Worm (Caenorhabditis elegans) whole organism, midembryonic: Measurements from ENCODE around the gene F59E11.5.

ENCODE experiments used
- T22C8.4 ChIP-seq: fragments of 200-800 bp; sonication (Bioruptor generic); IDR thresholded peaks from 2 replicates; pipeline ENCODE4 v1.3.6; 2022; ENCODE audit warnings: missing genetic modification characterization, missing compliant biosample characterization
- cog-1 ChIP-seq: sonication (generic microtip); optimal IDR thresholded peaks from 2 replicates; lab custom pipeline; 2016; ENCODE audit warnings: missing genetic modification characterization, missing compliant biosample characterization
- flt-1 ChIP-seq: fragments of 200-800 bp; sonication (Bioruptor generic); IDR thresholded peaks from 2 replicates; pipeline ENCODE4 v1.3.6; 2022; ENCODE audit warnings: missing genetic modification characterization, missing compliant biosample characterization
- klf-2 ChIP-seq: fragments of 200-800 bp; sonication (Bioruptor generic); conservative IDR thresholded peaks from 2 replicates; pipeline ENCODE4 v1.3.6; 2022; ENCODE audit warnings: missing genetic modification reagents, missing genetic modification characterization, missing compliant biosample characterization
- med-1 ChIP-seq: sonication (generic microtip); optimal IDR thresholded peaks from 2 replicates; lab custom pipeline; 2017; ENCODE audit warnings: missing genetic modification characterization, mild to moderate bottlenecking, missing compliant biosample characterization, antibody characterized with exemption, missing genetic modification reagents; ENCODE audit not compliant: insufficient read depth
- ref-1 ChIP-seq: fragments of 200-800 bp; sonication (Bioruptor generic); conservative IDR thresholded peaks from 2 replicates; pipeline ENCODE4 v1.3.6; 2022; ENCODE audit warnings: missing genetic modification reagents, missing genetic modification characterization, missing compliant biosample characterization
- tab-1 ChIP-seq: fragments of 200-800 bp; sonication (Bioruptor generic); IDR thresholded peaks from 2 replicates; pipeline ENCODE4 v1.3.6; 2022; ENCODE audit warnings: missing genetic modification characterization, missing compliant biosample characterization
- ztf-23 ChIP-seq: fragments of 200-800 bp; sonication (Bioruptor generic); IDR thresholded peaks from 2 replicates; pipeline ENCODE4 v1.3.6; 2022; ENCODE audit warnings: missing genetic modification reagents, missing genetic modification characterization, missing compliant biosample characterization
- ztf-29 ChIP-seq: fragments of 200-800 bp; sonication (Bioruptor generic); IDR thresholded peaks from 2 replicates; pipeline ENCODE4 v1.3.6; 2022; ENCODE audit warnings: missing genetic modification reagents, missing genetic modification characterization, missing compliant biosample characterization

Gene F59E11.5

ce11 chrV:9024713-9025112 is 29.8 kb downstream of the F59E11.5 start, which contains the start of gene bus-1:
TSS of gene bus-1 (minus strand) at chrV:9024813.
- TF ChIP-seq T22C8.4 (GFP tag; lab: Robert Waterston, UW): no peak
- no peak for TF ChIP-seq med-1 (GFP tag; lab: Kevin White, UChicago)

- TF ChIP-seq ref-1 (GFP tag; lab: Robert Waterston, UW) (no peak), med-1 (GFP tag; lab: Kevin White, UChicago) (no peak), cog-1 (tag; lab: Kevin White, UChicago) (no peak), ztf-23 (GFP tag; lab: Robert Waterston, UW) (no peak), tab-1 (GFP tag; lab: Robert Waterston, UW) (no peak), ztf-29 (GFP tag; lab: Robert Waterston, UW) (no peak), flt-1 (no peak), klf-2 (GFP tag; lab: Robert Waterston, UW) (no peak), T22C8.4 (GFP tag; lab: Robert Waterston, UW) (no peak)
Observed at ce11 chrV:9030248-9030647, 35.3 kb downstream of the F59E11.5 start, which contains the start of gene C25E10.5. TSS of gene C25E10.5 (plus strand) at chrV:9030548.

ce11 chrV:9033267-9033666 is 38.4 kb downstream of the F59E11.5 start, which contains the start of gene C25E10.4:
TSS of gene C25E10.4 (plus strand) at chrV:9033567.
- TF ChIP-seq flt-1 (no peak), ztf-23 (GFP tag; lab: Robert Waterston, UW) (no peak), cog-1 (tag; lab: Kevin White, UChicago) (no peak), med-1 (GFP tag; lab: Kevin White, UChicago) (no peak), klf-2 (GFP tag; lab: Robert Waterston, UW) (no peak)

- no peak for TF ChIP-seq ztf-23 (GFP tag; lab: Robert Waterston, UW)
- no peak for TF ChIP-seq cog-1 (tag; lab: Kevin White, UChicago)
- TF ChIP-seq T22C8.4 (GFP tag; lab: Robert Waterston, UW): no peak
- no peak for TF ChIP-seq klf-2 (GFP tag; lab: Robert Waterston, UW)
- TF ChIP-seq tab-1 (GFP tag; lab: Robert Waterston, UW): no peak
- TF ChIP-seq flt-1: no peak
- TF ChIP-seq ztf-29 (GFP tag; lab: Robert Waterston, UW): no peak
- no peak for TF ChIP-seq med-1 (GFP tag; lab: Kevin White, UChicago)
- TF ChIP-seq ref-1 (GFP tag; lab: Robert Waterston, UW): no peak
Observed at ce11 chrV:9035685-9036084, 40.8 kb downstream of the F59E11.5 start, which contains the start of gene srsx-34. TSS of gene srsx-34 (plus strand) at chrV:9035985.

- TF ChIP-seq cog-1 (tag; lab: Kevin White, UChicago) (no peak), flt-1 (no peak), ztf-29 (GFP tag; lab: Robert Waterston, UW) (no peak), med-1 (GFP tag; lab: Kevin White, UChicago) (no peak), klf-2 (GFP tag; lab: Robert Waterston, UW) (no peak), T22C8.4 (GFP tag; lab: Robert Waterston, UW) (no peak), tab-1 (GFP tag; lab: Robert Waterston, UW) (no peak), ztf-23 (GFP tag; lab: Robert Waterston, UW) (no peak), ref-1 (GFP tag; lab: Robert Waterston, UW) (no peak)
Observed at ce11 chrV:9041030-9041429, 46.1 kb downstream of the F59E11.5 start, which contains the start of gene cyp-33B1. TSS of gene cyp-33B1 (plus strand) at chrV:9041330.

ce11 chrV:9044871-9045270 is 50.0 kb downstream of the F59E11.5 start, which contains the start of gene nhr-30:
TSS of gene nhr-30 (plus strand) at chrV:9045171.
- TF ChIP-seq cog-1 (tag; lab: Kevin White, UChicago) (no peak), med-1 (GFP tag; lab: Kevin White, UChicago) (no peak), flt-1 (no peak), ztf-29 (GFP tag; lab: Robert Waterston, UW) (no peak), klf-2 (GFP tag; lab: Robert Waterston, UW) (no peak), tab-1 (GFP tag; lab: Robert Waterston, UW) (no peak), T22C8.4 (GFP tag; lab: Robert Waterston, UW) (no peak), ref-1 (GFP tag; lab: Robert Waterston, UW) (no peak), ztf-23 (GFP tag; lab: Robert Waterston, UW) (no peak)
